Worm (Caenorhabditis elegans) whole organism, L3 larva: ENCODE data around the gene col-101.

ENCODE experiments used
- ceh-16 ChIP-seq: sonication (generic microtip); optimal IDR thresholded peaks from 2 replicates; lab custom pipeline; 2017; ENCODE audit warnings: missing biosample characterization, missing genetic modification characterization
- egl-27 ChIP-seq: sonication (generic microtip); optimal IDR thresholded peaks from 4 replicates; lab custom pipeline; 2017; ENCODE audit warnings: missing biosample characterization, missing genetic modification reagents, missing genetic modification characterization
- nhr-12 ChIP-seq: fragments of 150-350 bp; optimal IDR thresholded peaks from 2 replicates; lab custom pipeline; 2014; ENCODE audit warnings: missing biosample characterization, missing genetic modification characterization
- nhr-76 ChIP-seq: fragments of 150-350 bp; sonication (generic microtip); optimal IDR thresholded peaks from 5 replicates; lab custom pipeline; 2014; ENCODE audit warnings: missing biosample characterization, missing genetic modification characterization
- unc-62 ChIP-seq: fragments of 150-350 bp; sonication (generic microtip); optimal IDR thresholded peaks from 4 replicates; lab custom pipeline; 2014; ENCODE audit warnings: missing biosample characterization, missing genetic modification reagents, missing genetic modification characterization
- ztf-11 ChIP-seq: fragments of 150-350 bp; optimal IDR thresholded peaks from 2 replicates; lab custom pipeline; 2014; ENCODE audit warnings: missing biosample characterization, missing genetic modification characterization

DNA sequence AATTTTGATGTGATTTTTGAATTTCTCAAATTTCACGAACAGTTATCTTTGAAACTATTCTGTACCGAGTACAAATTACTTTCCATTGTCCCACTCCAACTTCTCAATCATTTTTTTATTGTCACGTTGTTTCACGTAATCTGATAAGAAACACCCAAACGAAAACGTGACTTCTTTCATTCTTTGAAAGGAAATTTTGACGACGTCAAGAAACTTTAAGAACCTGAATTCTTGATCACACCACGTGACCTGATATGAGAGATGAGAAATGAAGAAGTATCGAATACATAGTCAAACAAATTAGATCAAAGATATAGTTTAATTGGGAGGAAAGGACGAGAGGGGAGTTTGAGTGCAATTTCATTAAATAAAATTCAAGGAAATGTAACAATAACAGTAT lies 17.3 kb downstream of the col-101 start:
- TF ChIP-seq nhr-12 (tag; lab: Kevin White, UChicago) (no peak), ztf-11 (tag; lab: Kevin White, UChicago) (no peak), ceh-16 (tag; lab: Kevin White, UChicago) (no peak), unc-62 (no peak), nhr-76 (tag; lab: Kevin White, UChicago) (no peak), egl-27 (tag; lab: Kevin White, UChicago) (no peak)
